Fruit fly (Drosophila melanogaster) whole organism, adult: ENCODE data around the gene CG12983.

Source experiments
- CG11617 ChIP-seq: fragments of 200-800 bp; sonication (Bioruptor generic); optimal IDR thresholded peaks from 2 replicates; lab custom pipeline; 2017; ENCODE audit warnings: mild to moderate bottlenecking, missing biosample characterization, missing genetic modification reagents, missing genetic modification characterization
- CG12768 ChIP-seq: fragments of 200-800 bp; sonication (Bioruptor generic); optimal IDR thresholded peaks from 2 replicates; lab custom pipeline; 2017; ENCODE audit warnings: missing biosample characterization, missing genetic modification characterization, mild to moderate bottlenecking, moderate library complexity, missing genetic modification reagents
- CG14711 ChIP-seq: fragments of 200-800 bp; sonication (Bioruptor generic); optimal IDR thresholded peaks from 2 replicates; lab custom pipeline; 2018; ENCODE audit warnings: missing biosample characterization, mild to moderate bottlenecking, missing genetic modification characterization, moderate library complexity
- CG1620 ChIP-seq: fragments of 200-800 bp; sonication (Bioruptor generic); optimal IDR thresholded peaks from 2 replicates; lab custom pipeline; 2016; ENCODE audit warnings: missing biosample characterization, missing genetic modification characterization
- CG33017 ChIP-seq: fragments of 200-800 bp; sonication (Bioruptor generic); optimal IDR thresholded peaks from 2 replicates; lab custom pipeline; 2018; ENCODE audit warnings: missing biosample characterization, mild to moderate bottlenecking, missing genetic modification characterization, moderate library complexity
- CG5204 ChIP-seq: fragments of 200-800 bp; sonication (Bioruptor generic); optimal IDR thresholded peaks from 2 replicates; lab custom pipeline; 2016; ENCODE audit warnings: missing biosample characterization, missing genetic modification characterization
- CG7045 ChIP-seq: fragments of 200-800 bp; sonication (Bioruptor generic); optimal IDR thresholded peaks from 2 replicates; lab custom pipeline; 2017; ENCODE audit warnings: missing biosample characterization, mild to moderate bottlenecking, missing genetic modification characterization
- CG7101 ChIP-seq: fragments of 200-800 bp; sonication (Bioruptor generic); optimal IDR thresholded peaks from 2 replicates; lab custom pipeline; 2018; ENCODE audit warnings: missing biosample characterization, mild to moderate bottlenecking, missing genetic modification characterization, moderate library complexity
- Clk ChIP-seq: fragments of 200-800 bp; sonication (Bioruptor generic); optimal IDR thresholded peaks from 2 replicates; lab custom pipeline; 2017; ENCODE audit warnings: missing biosample characterization, missing genetic modification characterization
- Crg-1 ChIP-seq: fragments of 200-800 bp; sonication (Bioruptor generic); optimal IDR thresholded peaks from 2 replicates; lab custom pipeline; 2016; ENCODE audit warnings: missing biosample characterization, missing genetic modification characterization
- Hr96 ChIP-seq: fragments of 200-800 bp; sonication (Bioruptor generic); optimal IDR thresholded peaks from 2 replicates; lab custom pipeline; 2016; ENCODE audit warnings: missing biosample characterization, missing genetic modification characterization
- Mnt ChIP-seq: fragments of 200-800 bp; sonication (Bioruptor generic); optimal IDR thresholded peaks from 2 replicates; lab custom pipeline; 2016; ENCODE audit warnings: missing biosample characterization, mild to moderate bottlenecking, missing genetic modification characterization
- bab1 ChIP-seq: fragments of 200-800 bp; sonication (Bioruptor generic); optimal IDR thresholded peaks from 3 replicates; lab custom pipeline; 2019; ENCODE audit warnings: missing biosample characterization, mild to moderate bottlenecking, missing genetic modification characterization, moderate library complexity
- cic ChIP-seq: fragments of 200-800 bp; sonication (Bioruptor generic); optimal IDR thresholded peaks from 2 replicates; lab custom pipeline; 2017; ENCODE audit warnings: missing biosample characterization, mild to moderate bottlenecking, missing genetic modification characterization, moderate library complexity
- cnc ChIP-seq, 2 experiments: fragments of >200 bp; optimal IDR thresholded peaks; 2 replicates each; lab custom pipeline; 2017
- kay ChIP-seq: fragments of 200-800 bp; sonication (Bioruptor generic); peaks from one replicate; lab custom pipeline; 2016; ENCODE audit warnings: missing biosample characterization, missing genetic modification characterization, borderline replicate concordance
- ovo ChIP-seq: fragments of 200-800 bp; sonication (Bioruptor generic); optimal IDR thresholded peaks from 2 replicates; lab custom pipeline; 2016; ENCODE audit warnings: missing biosample characterization, missing genetic modification characterization
- pad ChIP-seq: fragments of 200-800 bp; sonication (Bioruptor generic); optimal IDR thresholded peaks from 3 replicates; lab custom pipeline; 2017; ENCODE audit warnings: missing biosample characterization, missing genetic modification characterization, mild to moderate bottlenecking, moderate library complexity, missing genetic modification reagents
- tj ChIP-seq: fragments of 200-800 bp; sonication (Bioruptor generic); optimal IDR thresholded peaks from 3 replicates; lab custom pipeline; 2017; ENCODE audit warnings: missing biosample characterization, mild to moderate bottlenecking, missing genetic modification characterization, moderate library complexity
- toe ChIP-seq: fragments of 200-800 bp; sonication (Bioruptor generic); optimal IDR thresholded peaks from 2 replicates; lab custom pipeline; 2016; ENCODE audit warnings: missing biosample characterization, missing genetic modification characterization

Gene CG12983

DNA sequence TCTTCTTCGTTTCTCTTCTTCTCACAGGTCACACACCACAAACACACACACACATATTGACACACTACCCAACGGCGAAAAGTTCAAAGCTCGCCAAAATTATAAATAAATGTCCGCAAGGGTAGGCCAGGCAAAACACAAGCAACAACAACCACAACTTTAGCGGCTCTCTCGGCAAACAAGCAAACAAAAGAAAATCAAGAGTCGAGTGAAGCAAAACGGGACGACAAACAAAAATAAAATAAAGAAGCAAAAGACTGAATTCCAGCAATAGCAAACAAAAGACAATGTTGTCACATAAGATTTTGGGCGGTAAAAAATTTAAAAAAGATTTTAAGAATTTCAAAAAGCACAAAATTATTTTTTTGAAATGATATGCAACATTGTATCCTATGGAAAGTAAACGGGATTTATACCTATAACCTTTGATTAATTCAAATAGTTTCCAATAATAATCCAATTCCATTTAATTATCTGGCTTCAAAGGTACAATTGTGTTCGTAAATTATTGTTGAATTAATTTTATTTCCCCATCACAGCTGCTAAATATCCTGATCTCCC, 41.8 kb upstream of the CG12983 start:
- TF ChIP-seq kay (GFP tag; lab: Kevin White, UChicago) (peak; percentile 89), CG7101 (tag; lab: Kevin White, UChicago) (no peak)

DNA sequence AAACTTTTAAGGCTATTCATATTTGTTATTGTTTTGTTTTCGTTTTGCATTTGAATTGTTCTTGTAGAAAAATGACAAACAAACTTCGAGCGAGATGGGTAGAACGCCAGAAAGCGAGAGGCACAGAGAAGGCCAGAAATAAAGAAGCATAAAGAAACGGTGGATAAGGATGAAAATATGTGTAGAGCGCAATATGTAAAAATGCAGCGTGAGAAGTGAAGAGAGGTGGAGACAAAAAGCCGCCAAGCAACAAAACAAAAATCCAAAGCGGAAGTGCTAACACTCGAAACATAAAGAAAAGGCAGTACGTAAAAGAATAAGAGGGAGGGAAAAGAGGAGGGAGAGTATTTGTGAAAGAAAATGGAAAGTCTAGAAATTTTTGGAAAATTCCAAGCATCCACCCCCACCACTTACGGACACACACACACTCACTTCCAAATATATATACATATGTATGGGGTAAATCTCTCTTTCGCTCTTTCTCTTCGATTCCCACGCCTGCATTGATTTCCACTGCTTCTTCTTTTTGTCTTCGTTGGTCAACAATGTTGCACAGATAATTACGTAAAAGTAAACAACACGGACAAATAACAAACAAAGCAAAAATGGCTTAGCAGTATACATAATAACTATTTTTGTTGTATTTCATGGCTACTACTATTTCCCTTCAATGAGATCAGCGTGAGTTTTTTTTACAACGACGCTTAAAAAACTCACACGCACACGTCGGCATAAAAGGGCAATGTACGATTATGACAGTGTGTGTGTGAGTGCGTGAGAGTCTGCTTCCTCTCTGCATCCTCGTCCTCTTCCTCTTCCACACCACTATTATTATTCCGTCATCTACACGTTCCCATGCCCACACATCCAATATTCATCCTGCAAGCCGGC, 41.0 kb upstream of the CG12983 start:
- no peak for TF ChIP-seq CG14711 (tag; lab: Kevin White, UChicago)
- TF ChIP-seq CG7045 = no peak
- no peak for TF ChIP-seq Crg-1
- no peak for TF ChIP-seq cnc (optimal IDR thresholded peaks at IDR 0.05; lab: Kevin White, UChicago)
- no peak for TF ChIP-seq CG12768 (GFP tag; lab: Kevin White, UChicago)
- no peak for TF ChIP-seq CG5204 (GFP tag; lab: Kevin White, UChicago)
- TF ChIP-seq tj (GFP tag; lab: Kevin White, UChicago) = no peak
- TF ChIP-seq toe (GFP tag; lab: Kevin White, UChicago) = no peak
- no peak for TF ChIP-seq CG1620 (GFP tag; lab: Kevin White, UChicago)
- TF ChIP-seq kay (GFP tag; lab: Kevin White, UChicago) = no peak
- no peak for TF ChIP-seq pad (GFP tag; lab: Kevin White, UChicago)
- no peak for TF ChIP-seq Clk (GFP tag; lab: Kevin White, UChicago)
- TF ChIP-seq CG7101 (tag; lab: Kevin White, UChicago) = no peak
- no peak for TF ChIP-seq bab1 (GFP tag; lab: Kevin White, UChicago)
- no peak for TF ChIP-seq ovo (GFP tag; lab: Kevin White, UChicago)
- TF ChIP-seq CG33017 = no peak
- no peak for TF ChIP-seq CG11617 (GFP tag; lab: Kevin White, UChicago)
- no peak for TF ChIP-seq cic (GFP tag; lab: Kevin White, UChicago)
- TF ChIP-seq Mnt (GFP tag; lab: Kevin White, UChicago) = no peak

DNA sequence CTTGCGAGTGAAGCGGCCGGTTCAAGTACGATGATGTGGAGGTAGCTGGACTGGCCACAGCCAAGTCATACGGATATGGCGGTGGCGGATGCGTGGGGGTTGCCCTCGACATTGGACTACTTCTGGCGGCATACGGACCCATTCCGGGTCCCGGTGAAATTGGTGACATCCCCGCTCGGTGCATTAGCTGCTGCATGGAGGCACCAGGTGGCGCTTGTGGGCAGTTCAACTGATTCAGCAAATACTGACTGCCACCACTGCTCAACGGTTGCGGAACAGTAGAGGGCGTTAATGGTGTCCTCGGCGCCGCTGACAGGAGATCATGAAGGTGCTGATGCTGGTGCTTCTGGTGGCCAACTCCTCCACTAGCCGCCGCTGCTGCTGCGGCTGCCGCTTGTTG, 33.1 kb upstream of the CG12983 start:
- TF ChIP-seq cnc (optimal IDR thresholded peaks at IDR 0.05; lab: Kevin White, UChicago) (no peak), Mnt (GFP tag; lab: Kevin White, UChicago) (no peak), CG12768 (GFP tag; lab: Kevin White, UChicago) (no peak), Crg-1 (no peak), tj (GFP tag; lab: Kevin White, UChicago) (no peak), toe (GFP tag; lab: Kevin White, UChicago) (no peak), CG11617 (GFP tag; lab: Kevin White, UChicago) (no peak), CG14711 (tag; lab: Kevin White, UChicago) (no peak)

DNA sequence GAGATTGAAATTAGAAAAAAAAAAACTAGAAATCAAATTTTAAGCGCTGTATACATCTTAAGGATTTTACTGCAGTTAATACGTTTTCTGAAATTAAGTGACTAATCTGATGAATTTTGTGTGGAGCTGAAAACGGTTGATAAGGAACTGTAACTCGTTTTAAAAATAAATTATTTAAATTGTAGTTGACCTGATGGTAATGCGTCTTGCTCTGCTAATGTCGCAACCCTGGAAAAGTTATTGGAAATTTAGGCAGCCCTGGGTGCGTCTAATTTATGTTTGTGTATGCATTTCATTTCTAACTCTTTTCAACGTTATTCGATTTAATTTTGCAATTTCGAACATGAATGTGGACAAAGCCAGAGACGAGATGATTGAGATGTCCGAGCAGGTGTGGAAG, 24.8 kb upstream of the CG12983 start, which contains the start of gene CG12984:
TSS of gene CG12984 (plus strand) at position 301 of the 400 bp plus-strand sequence.
- TF ChIP-seq tj (GFP tag; lab: Kevin White, UChicago) (no peak), cnc (optimal IDR thresholded peaks at IDR 0.05; lab: Kevin White, UChicago) (no peak), toe (GFP tag; lab: Kevin White, UChicago) (no peak), CG7045 (no peak), CG11617 (GFP tag; lab: Kevin White, UChicago) (no peak), Hr96 (GFP tag; lab: Kevin White, UChicago) (no peak), CG5204 (GFP tag; lab: Kevin White, UChicago) (no peak), ovo (GFP tag; lab: Kevin White, UChicago) (no peak), CG14711 (tag; lab: Kevin White, UChicago) (no peak), Mnt (GFP tag; lab: Kevin White, UChicago) (no peak), Clk (GFP tag; lab: Kevin White, UChicago) (no peak), CG7101 (tag; lab: Kevin White, UChicago) (no peak), kay (GFP tag; lab: Kevin White, UChicago) (no peak), CG33017 (no peak)

DNA sequence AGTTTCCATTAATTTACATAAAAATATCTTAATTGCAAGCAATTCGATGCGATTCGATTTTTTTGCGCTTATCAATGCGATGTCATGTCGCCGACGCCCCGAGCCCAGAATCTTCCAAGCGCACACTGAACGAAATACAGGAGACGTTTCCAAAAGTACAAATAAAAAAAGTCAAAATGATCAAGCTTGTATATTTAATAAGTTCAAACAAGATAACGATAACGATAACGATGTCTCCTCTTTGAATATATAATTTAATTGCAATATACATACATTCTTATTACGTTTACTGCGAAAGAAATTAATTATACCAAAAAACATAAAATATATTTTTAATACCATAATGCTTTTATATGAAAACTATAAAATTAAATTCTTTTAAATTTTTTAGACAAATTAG, 23.7 kb upstream of the CG12983 start:
- no peak for TF ChIP-seq CG14711 (tag; lab: Kevin White, UChicago)
- no peak for TF ChIP-seq Mnt (GFP tag; lab: Kevin White, UChicago)
- no peak for TF ChIP-seq Clk (GFP tag; lab: Kevin White, UChicago)
- no peak for TF ChIP-seq Hr96 (GFP tag; lab: Kevin White, UChicago)
- no peak for TF ChIP-seq tj (GFP tag; lab: Kevin White, UChicago)
- TF ChIP-seq CG5204 (GFP tag; lab: Kevin White, UChicago) = no peak

DNA sequence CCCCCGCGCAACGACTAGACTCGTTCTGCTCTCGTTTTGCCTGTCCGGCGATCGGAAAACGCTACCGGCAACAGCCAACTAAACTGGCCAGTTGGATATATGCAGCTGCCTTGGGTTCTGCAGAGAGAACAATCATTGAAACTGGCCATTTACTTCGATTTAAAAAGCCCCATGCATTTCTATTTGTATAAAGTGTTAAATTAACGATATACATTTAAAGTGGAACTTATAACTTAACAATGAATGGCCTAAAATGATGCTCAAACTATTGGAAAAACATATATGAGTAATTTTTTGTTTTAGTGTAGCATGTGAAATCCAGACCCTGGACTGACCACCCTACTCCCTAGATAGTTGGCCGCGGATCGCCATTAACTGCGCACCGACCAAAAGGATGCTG, 22.3 kb upstream of the CG12983 start:
- TF ChIP-seq CG11617 (GFP tag; lab: Kevin White, UChicago) = no peak
- no peak for TF ChIP-seq ovo (GFP tag; lab: Kevin White, UChicago)
